Worm (Caenorhabditis elegans) whole organism, L2 larva: ENCODE results near the gene F54F7.2.

Experiments used
- C34F6.9 ChIP-seq: fragments of 150-350 bp; optimal IDR thresholded peaks from 2 replicates; lab custom pipeline; 2014; ENCODE audit warnings: missing biosample characterization, missing genetic modification characterization
- F13H6.1 ChIP-seq: sonication (generic microtip); optimal IDR thresholded peaks from 2 replicates; lab custom pipeline; 2016; ENCODE audit warnings: missing genetic modification characterization, missing compliant biosample characterization
- Y55F3AM.14 ChIP-seq: fragments of 200-800 bp; sonication (Bioruptor generic); optimal IDR thresholded peaks from 2 replicates; lab custom pipeline; 2018; ENCODE audit warnings: mild to moderate bottlenecking, missing genetic modification characterization, missing compliant biosample characterization
- ZK546.5 ChIP-seq: sonication (generic microtip); optimal IDR thresholded peaks from 2 replicates; lab custom pipeline; 2017; ENCODE audit warnings: missing biosample characterization, missing genetic modification characterization
- aly-2 ChIP-seq: fragments of 150-350 bp; optimal IDR thresholded peaks from 2 replicates; lab custom pipeline; 2014; ENCODE audit warnings: missing biosample characterization, missing genetic modification characterization
- ama-1 ChIP-seq: fragments of 150-350 bp; optimal IDR thresholded peaks from 2 replicates; lab custom pipeline; 2018; ENCODE audit warnings: inconsistent platforms
- blmp-1 ChIP-seq: sonication (generic microtip); optimal IDR thresholded peaks from 2 replicates; lab custom pipeline; 2017; ENCODE audit warnings: missing genetic modification characterization, mild to moderate bottlenecking, missing compliant biosample characterization, antibody characterized with exemption, moderate library complexity; ENCODE audit not compliant: insufficient read depth
- ceh-16 ChIP-seq: fragments of 150-350 bp; optimal IDR thresholded peaks from 2 replicates; lab custom pipeline; 2014; ENCODE audit warnings: missing biosample characterization, missing genetic modification characterization
- ceh-82 ChIP-seq: fragments of 150-350 bp; optimal IDR thresholded peaks from 2 replicates; lab custom pipeline; 2014; ENCODE audit warnings: missing biosample characterization, missing genetic modification characterization
- crh-2 ChIP-seq: sonication (generic microtip); optimal IDR thresholded peaks from 2 replicates; lab custom pipeline; 2017; ENCODE audit warnings: missing biosample characterization, missing genetic modification characterization
- dmd-4 ChIP-seq: sonication (generic microtip); optimal IDR thresholded peaks from 2 replicates; lab custom pipeline; 2017; ENCODE audit warnings: missing biosample characterization, missing genetic modification characterization
- egl-27 ChIP-seq: sonication (generic microtip); optimal IDR thresholded peaks from 3 replicates; lab custom pipeline; 2017; ENCODE audit warnings: missing biosample characterization, missing genetic modification reagents, missing genetic modification characterization
- fos-1 ChIP-seq: fragments of 150-350 bp; optimal IDR thresholded peaks from 2 replicates; lab custom pipeline; 2014; ENCODE audit warnings: missing biosample characterization, missing genetic modification characterization
- gmeb-1 ChIP-seq: fragments of 150-350 bp; optimal IDR thresholded peaks from 2 replicates; lab custom pipeline; 2014; ENCODE audit warnings: missing biosample characterization, missing genetic modification characterization
- lin-11 ChIP-seq: fragments of 150-350 bp; sonication (generic microtip); optimal IDR thresholded peaks from 2 replicates; lab custom pipeline; 2014; ENCODE audit warnings: missing biosample characterization, missing genetic modification characterization, inconsistent platforms, mixed read lengths
- lin-39 ChIP-seq: fragments of 150-350 bp; optimal IDR thresholded peaks from 2 replicates; lab custom pipeline; 2014; ENCODE audit warnings: missing biosample characterization, missing genetic modification reagents, missing genetic modification characterization
- mbf-1 ChIP-seq: sonication (generic microtip); optimal IDR thresholded peaks from 2 replicates; lab custom pipeline; 2017; ENCODE audit warnings: missing biosample characterization, missing genetic modification characterization
- nhr-10 ChIP-seq: sonication (generic microtip); optimal IDR thresholded peaks from 2 replicates; lab custom pipeline; 2017; ENCODE audit warnings: missing biosample characterization, missing genetic modification characterization
- nhr-11 ChIP-seq: fragments of 150-350 bp; optimal IDR thresholded peaks from 2 replicates; lab custom pipeline; 2014; ENCODE audit warnings: missing biosample characterization, missing genetic modification characterization
- nhr-12 ChIP-seq: fragments of 150-350 bp; optimal IDR thresholded peaks from 2 replicates; lab custom pipeline; 2014; ENCODE audit warnings: missing biosample characterization, missing genetic modification characterization
- nhr-129 ChIP-seq: fragments of 150-350 bp; optimal IDR thresholded peaks from 2 replicates; lab custom pipeline; 2014; ENCODE audit warnings: missing biosample characterization, missing genetic modification characterization
- nhr-21 ChIP-seq: fragments of 150-350 bp; optimal IDR thresholded peaks from 2 replicates; lab custom pipeline; 2014; ENCODE audit warnings: missing biosample characterization, missing genetic modification characterization
- nhr-237 ChIP-seq: fragments of 150-350 bp; optimal IDR thresholded peaks from 2 replicates; lab custom pipeline; 2014; ENCODE audit warnings: missing biosample characterization, missing genetic modification characterization
- nhr-25 ChIP-seq: fragments of 150-350 bp; sonication (generic microtip); optimal IDR thresholded peaks from 3 replicates; lab custom pipeline; 2014; ENCODE audit warnings: missing biosample characterization, missing genetic modification characterization
- nhr-6 ChIP-seq: fragments of 150-350 bp; optimal IDR thresholded peaks from 2 replicates; lab custom pipeline; 2014; ENCODE audit warnings: missing biosample characterization, missing genetic modification characterization
- nhr-77 ChIP-seq: fragments of 150-350 bp; optimal IDR thresholded peaks from 2 replicates; lab custom pipeline; 2014; ENCODE audit warnings: missing biosample characterization, missing genetic modification characterization
- peb-1 ChIP-seq: fragments of 150-350 bp; optimal IDR thresholded peaks from 2 replicates; lab custom pipeline; 2014; ENCODE audit warnings: missing biosample characterization, missing genetic modification characterization
- sem-4 ChIP-seq: fragments of 150-350 bp; optimal IDR thresholded peaks from 2 replicates; lab custom pipeline; 2014; ENCODE audit warnings: missing biosample characterization, missing genetic modification reagents, missing genetic modification characterization
- skn-1 ChIP-seq: sonication (generic microtip); optimal IDR thresholded peaks from 2 replicates; lab custom pipeline; 2017; ENCODE audit warnings: missing biosample characterization, missing genetic modification characterization
- sma-3 ChIP-seq: sonication (generic microtip); optimal IDR thresholded peaks from 2 replicates; lab custom pipeline; 2016; ENCODE audit warnings: missing genetic modification reagents, missing genetic modification characterization, missing compliant biosample characterization
- snpc-4 ChIP-seq: fragments of 150-350 bp; optimal IDR thresholded peaks from 2 replicates; lab custom pipeline; 2014; ENCODE audit warnings: missing biosample characterization, missing genetic modification characterization
- unc-39 ChIP-seq: fragments of 150-350 bp; optimal IDR thresholded peaks from 2 replicates; lab custom pipeline; 2014; ENCODE audit warnings: missing biosample characterization, missing genetic modification characterization
- unc-55 ChIP-seq: fragments of 150-350 bp; sonication (generic microtip); optimal IDR thresholded peaks from 3 replicates; lab custom pipeline; 2014; ENCODE audit warnings: missing biosample characterization, missing genetic modification reagents, missing genetic modification characterization
- unc-62 ChIP-seq: fragments of 150-350 bp; optimal IDR thresholded peaks from 2 replicates; lab custom pipeline; 2014; ENCODE audit warnings: missing biosample characterization, missing genetic modification reagents, missing genetic modification characterization
- zag-1 ChIP-seq: fragments of 150-350 bp; optimal IDR thresholded peaks from 2 replicates; lab custom pipeline; 2014; ENCODE audit warnings: missing biosample characterization, missing genetic modification characterization
- ztf-1 ChIP-seq: fragments of 200-800 bp; sonication (Bioruptor generic); conservative IDR thresholded peaks from 2 replicates; pipeline ENCODE4 v1.3.6; 2022; ENCODE audit warnings: missing genetic modification characterization, missing compliant biosample characterization
- ztf-11 ChIP-seq: sonication (generic microtip); optimal IDR thresholded peaks from 2 replicates; lab custom pipeline; 2017; ENCODE audit warnings: missing biosample characterization, missing genetic modification characterization
- ztf-4 ChIP-seq: fragments of 150-350 bp; optimal IDR thresholded peaks from 2 replicates; lab custom pipeline; 2014; ENCODE audit warnings: missing biosample characterization, missing genetic modification characterization

Gene F54F7.2

DNA sequence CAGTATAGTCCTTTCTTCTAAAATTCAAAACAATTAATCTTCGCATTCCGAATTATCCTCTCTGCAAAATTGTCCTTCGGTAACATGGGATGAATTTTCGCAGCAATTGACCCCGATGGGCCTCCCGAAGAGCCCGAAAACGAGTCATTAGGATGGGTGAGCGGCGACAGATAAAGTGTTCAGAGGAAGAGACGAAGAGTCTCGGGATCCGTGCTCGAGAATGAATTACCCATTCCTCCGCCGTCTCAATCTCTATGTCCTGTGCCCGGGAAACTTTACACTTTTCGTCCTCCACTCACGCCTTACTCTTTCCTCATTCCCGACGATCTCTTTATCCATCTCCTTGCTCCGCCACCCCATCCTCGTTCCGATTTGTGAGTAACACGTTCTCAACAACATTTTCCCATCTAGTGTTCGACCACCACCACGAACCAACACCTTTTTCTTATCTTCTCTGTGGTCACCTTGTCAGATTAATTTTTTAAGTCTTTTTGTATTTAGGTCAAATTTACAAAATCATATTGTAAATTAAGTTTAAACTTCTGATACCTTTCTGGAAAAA, 22.2 kb upstream of the F54F7.2 start:
- TF ChIP-seq F13H6.1 (tag; lab: Kevin White, UChicago) (peak; percentile 33), nhr-237 (tag; lab: Kevin White, UChicago) (no peak), crh-2 (tag; lab: Kevin White, UChicago) (no peak), ceh-16 (no peak), fos-1 (no peak), nhr-6 (tag; lab: Kevin White, UChicago) (no peak), egl-27 (tag; lab: Kevin White, UChicago) (no peak), ztf-11 (tag; lab: Kevin White, UChicago) (no peak), C34F6.9 (tag; lab: Kevin White, UChicago) (peak; percentile 3), lin-39 (tag; lab: Kevin White, UChicago) (no peak)

- no peak for TF ChIP-seq fos-1
- TF ChIP-seq ztf-4 (tag; lab: Kevin White, UChicago) = no peak
- TF ChIP-seq unc-55 (GFP tag; lab: Kevin White, UChicago) = no peak
- no peak for TF ChIP-seq zag-1 (tag; lab: Kevin White, UChicago)
- TF ChIP-seq C34F6.9 (tag; lab: Kevin White, UChicago) = no peak
- TF ChIP-seq gmeb-1 (tag; lab: Kevin White, UChicago) = no peak
- no peak for TF ChIP-seq crh-2 (tag; lab: Kevin White, UChicago)
- no peak for TF ChIP-seq unc-39
- TF ChIP-seq nhr-21 (tag; lab: Kevin White, UChicago) = no peak
- no peak for TF ChIP-seq ceh-82
- TF ChIP-seq nhr-77 = no peak
- no peak for TF ChIP-seq ZK546.5 (tag; lab: Kevin White, UChicago)
- no peak for TF ChIP-seq lin-11
- TF ChIP-seq sma-3 (GFP tag; lab: Kevin White, UChicago) = no peak
- no peak for TF ChIP-seq ama-1
- no peak for TF ChIP-seq nhr-11
- no peak for TF ChIP-seq Y55F3AM.14 (GFP tag; lab: Kevin White, UChicago)
Observed at ce11 chrX:11823704-11824103, 19.8 kb upstream of the F54F7.2 start, which contains the start of gene tag-241. TSS of gene tag-241 (plus strand) at chrX:11824004.

- TF ChIP-seq aly-2 (tag; lab: Kevin White, UChicago) (no peak), sem-4 (tag; lab: Kevin White, UChicago) (no peak), ceh-16 (no peak), unc-62 (GFP tag; lab: Kevin White, UChicago) (no peak), ztf-4 (tag; lab: Kevin White, UChicago) (no peak), blmp-1 (tag; lab: Kevin White, UChicago) (no peak), Y55F3AM.14 (GFP tag; lab: Kevin White, UChicago) (no peak), dmd-4 (tag; lab: Kevin White, UChicago) (no peak)
Observed at ce11 chrX:11826892-11827291, 16.6 kb upstream of the F54F7.2 start.

DNA sequence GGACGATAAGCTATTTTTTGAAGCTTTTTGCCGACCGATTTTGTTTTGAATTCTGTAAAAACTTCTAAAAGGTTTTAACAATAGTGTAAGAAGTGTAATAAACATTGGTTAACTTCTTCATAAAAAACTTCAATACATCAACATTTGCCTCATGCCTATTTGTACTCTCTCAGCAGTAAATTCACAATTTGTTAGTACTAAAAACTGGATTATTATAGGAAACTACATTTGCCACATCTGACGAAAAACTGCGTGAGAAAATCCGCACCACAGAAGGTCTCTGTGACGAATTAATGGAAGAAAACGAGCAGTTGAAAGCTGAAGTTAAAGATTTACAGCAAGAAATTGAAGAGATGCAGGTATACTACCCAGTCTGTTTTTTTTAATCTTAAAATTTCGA, 15.9 kb upstream of the F54F7.2 start:
- TF ChIP-seq nhr-12 (tag; lab: Kevin White, UChicago) (no peak), nhr-25 (no peak), nhr-10 (tag; lab: Kevin White, UChicago) (no peak), nhr-129 (no peak), sem-4 (tag; lab: Kevin White, UChicago) (no peak)

DNA sequence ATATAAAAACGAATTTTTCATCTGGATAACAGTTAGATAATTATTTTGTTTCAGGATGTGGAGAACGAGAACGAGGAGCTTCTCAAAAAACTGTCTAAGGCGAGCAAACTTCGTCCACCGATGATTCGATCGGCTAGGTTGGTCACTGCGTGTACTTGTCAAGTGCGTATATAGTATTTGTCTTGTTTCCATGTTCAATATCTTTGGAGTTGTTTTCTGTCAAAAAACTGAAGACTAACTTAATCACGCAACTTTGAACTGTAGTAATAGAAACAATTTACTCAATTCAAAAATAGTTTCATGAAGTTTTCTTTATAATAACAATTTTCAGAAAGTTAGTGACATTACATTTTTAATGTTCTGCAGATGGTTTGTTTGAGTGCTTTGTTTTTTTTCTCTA, 14.8 kb upstream of the F54F7.2 start:
- TF ChIP-seq gmeb-1 (tag; lab: Kevin White, UChicago) (no peak), sem-4 (tag; lab: Kevin White, UChicago) (no peak), unc-55 (GFP tag; lab: Kevin White, UChicago) (no peak), ceh-82 (no peak), snpc-4 (tag; lab: Kevin White, UChicago) (no peak), lin-39 (tag; lab: Kevin White, UChicago) (no peak), peb-1 (tag; lab: Kevin White, UChicago) (no peak), ztf-4 (tag; lab: Kevin White, UChicago) (no peak), ztf-1 (GFP tag; lab: Robert Waterston, UW) (no peak), unc-62 (GFP tag; lab: Kevin White, UChicago) (no peak), dmd-4 (tag; lab: Kevin White, UChicago) (no peak), nhr-237 (tag; lab: Kevin White, UChicago) (no peak), mbf-1 (tag; lab: Kevin White, UChicago) (no peak), nhr-129 (no peak), nhr-11 (no peak), F13H6.1 (tag; lab: Kevin White, UChicago) (no peak), blmp-1 (tag; lab: Kevin White, UChicago) (no peak), skn-1 (tag; lab: Kevin White, UChicago) (no peak), nhr-6 (tag; lab: Kevin White, UChicago) (no peak), nhr-10 (tag; lab: Kevin White, UChicago) (no peak)
- TF ChIP-seq, all 48 proteins: peak for 0
